Fruit fly (Drosophila melanogaster): ENCODE measurements around the gene Bin1.

The Bin1 gene

DNA sequence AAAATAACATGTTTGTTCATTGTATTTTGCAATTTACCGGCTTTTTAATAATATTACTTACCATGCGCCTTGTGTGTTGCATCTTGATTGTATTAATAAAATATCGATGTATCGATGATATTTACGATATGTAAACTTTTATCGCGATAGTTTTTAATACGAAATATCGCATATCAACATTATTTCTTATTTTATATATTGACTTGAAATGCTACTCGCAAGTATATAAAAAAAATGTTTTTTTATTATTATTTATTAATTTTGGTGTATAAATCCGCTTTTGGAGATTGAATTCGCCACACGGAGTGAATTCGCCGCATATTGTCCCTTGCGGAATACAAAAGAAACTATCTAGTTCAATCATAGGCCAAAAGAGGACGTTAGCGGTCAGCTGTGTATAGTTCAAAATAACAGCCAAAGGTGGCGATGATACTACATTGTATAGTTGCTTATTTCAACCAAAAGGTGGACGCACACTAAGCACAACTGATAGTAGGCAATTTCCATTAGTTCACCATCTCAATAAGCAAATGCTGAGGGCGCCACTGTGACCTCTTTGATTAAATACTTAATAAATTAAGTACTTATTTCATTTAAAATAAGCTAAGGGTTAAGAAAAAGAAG lies 15.9 kb upstream of the Bin1 start, which contains the start of gene mtSSB (continued):
- TF ChIP-seq Med (GFP tag) (peak; percentile 98), vnd (GFP tag; IDR thresholded peaks at IDR 0.05; ENCODE audit: partially characterized antibody) (peak; percentile 99), mirr (GFP tag; optimal IDR thresholded peaks at IDR 0.05) (peak; percentile 91), CTCF (GFP tag; optimal IDR thresholded peaks at IDR 0.05) (peak; percentile 100), Atf3 (GFP tag; optimal IDR thresholded peaks at IDR 0.05) (peak; percentile 76), CG1024 (GFP tag; IDR thresholded peaks at IDR 0.05) (peak; percentile 91), Hr39 (optimal IDR thresholded peaks at IDR 0.05) (no peak), ssp (GFP tag; IDR thresholded peaks at IDR 0.05) (peak; percentile 84), CG11695 (GFP tag; IDR thresholded peaks at IDR 0.05) (peak; percentile 52; the same call in 2 of the 3 replicates), Spps (tag; optimal IDR thresholded peaks at IDR 0.05) (peak; percentile 41), CG7928 (GFP tag; optimal IDR thresholded peaks at IDR 0.05) (peak; percentile 10), pita (GFP tag; optimal IDR thresholded peaks at IDR 0.05) (peak; percentile 79), sim (GFP tag; IDR thresholded peaks at IDR 0.05) (peak; percentile 70), CG6272 (GFP tag; IDR thresholded peaks at IDR 0.05) (peak; percentile 50), CG17385 (GFP tag; optimal IDR thresholded peaks at IDR 0.05) (peak; percentile 66), gfzf (GFP tag; optimal IDR thresholded peaks at IDR 0.05) (peak; percentile 17), CG10431 (GFP tag; optimal IDR thresholded peaks at IDR 0.05) (no peak), CG7963 (GFP tag; IDR thresholded peaks at IDR 0.05; ENCODE audit: partially characterized antibody) (peak; percentile 98), CG2678 (tag; optimal IDR thresholded peaks at IDR 0.05) (peak; percentile 73), CG6765 (GFP tag; optimal IDR thresholded peaks at IDR 0.05) (peak; percentile 55), CG18262 (tag; optimal IDR thresholded peaks at IDR 0.05) (peak; percentile 74), PHDP (tag; optimal IDR thresholded peaks at IDR 0.05) (peak; percentile 85), tup (GFP tag; optimal IDR thresholded peaks at IDR 0.05) (peak; percentile 66), Hand (GFP tag; optimal IDR thresholded peaks at IDR 0.05) (no peak), CG11085 (GFP tag; IDR thresholded peaks at IDR 0.05) (peak; percentile 86), CG15696 (tag; optimal IDR thresholded peaks at IDR 0.05) (peak; percentile 90), Fer3 (tag; optimal IDR thresholded peaks at IDR 0.05) (peak; percentile 85), CG3995 (GFP tag; optimal IDR thresholded peaks at IDR 0.05) (peak; percentile 29), CG10654 (GFP tag; optimal IDR thresholded peaks at IDR 0.05) (peak; percentile 81), kni (GFP tag; optimal IDR thresholded peaks at IDR 0.05) (peak; percentile 68), Poxn (GFP tag; IDR thresholded peaks at IDR 0.05) (peak; percentile 11; the same call in 1 of the 2 replicates), disco-r (GFP tag; optimal IDR thresholded peaks at IDR 0.05) (peak; percentile 63), pho (GFP tag; optimal IDR thresholded peaks at IDR 0.05) (peak; percentile 63), Rx (GFP tag; IDR thresholded peaks at IDR 0.05) (peak; percentile 81; the same call in 1 of the 2 replicates), dati (GFP tag; IDR thresholded peaks at IDR 0.05) (peak; percentile 77), tap (tag; optimal IDR thresholded peaks at IDR 0.05) (peak; percentile 45), ara (GFP tag; IDR thresholded peaks at IDR 0.05) (peak; percentile 80), hb (GFP tag; IDR thresholded peaks at IDR 0.05; ENCODE audit: partially characterized antibody) (peak; percentile 98), sens-2 (GFP tag; IDR thresholded peaks at IDR 0.05) (peak; percentile 88), lov (optimal IDR thresholded peaks at IDR 0.05) (no peak), lov (GFP tag; IDR thresholded peaks at IDR 0.05) (peak; percentile 89), salm (tag; optimal IDR thresholded peaks at IDR 0.05) (peak; percentile 53), Dip2 (GFP tag; IDR thresholded peaks at IDR 0.05) (no peak), CG4328 (GFP tag; optimal IDR thresholded peaks at IDR 0.05) (peak; percentile 69), CG11247 (GFP tag; IDR thresholded peaks at IDR 0.05) (peak; percentile 96), E2f1 (GFP tag; IDR thresholded peaks at IDR 0.05) (peak; percentile 92), CG11723 (GFP tag; optimal IDR thresholded peaks at IDR 0.05) (peak; percentile 51), Dp (GFP tag; optimal IDR thresholded peaks at IDR 0.05) (peak; percentile 67), Dbx (GFP tag; IDR thresholded peaks at IDR 0.05) (peak; percentile 93), da (GFP tag; optimal IDR thresholded peaks at IDR 0.05) (peak; percentile 76), insv (GFP tag; optimal IDR thresholded peaks at IDR 0.05) (peak in 1 of 2 experiments; percentile 84)
